In genomic region chr3L:572940-573339, dm6 we compare ENCODE assay signal across 2 fruit fly cellular contexts.
TF ChIP-seq lines count a peak whose summit lies in the region.

No protein-coding gene starts in this region.

- TF ChIP-seq CTCF in whole organism, embryonic (GFP tag; optimal IDR thresholded peaks at IDR 0.05; lab: Kevin White, UChicago): no peak

TF ChIP-seq in whole organism, embryonic, 481 proteins besides CTCF, POLR2A, EP300 and RAD21:
- TF ChIP-seq h (optimal IDR thresholded peaks at IDR 0.05; lab: Kevin White, UChicago) (peak; percentile 8), kni (GFP tag; optimal IDR thresholded peaks at IDR 0.05; lab: Kevin White, UChicago) (no peak), Med (GFP tag; lab: Kevin White, UChicago) (peak; percentile 54)

TF ChIP-seq in whole organism, wandering third instar larva, 38 proteins besides CTCF, POLR2A, EP300 and RAD21:
- TF ChIP-seq Dfd (GFP tag; optimal IDR thresholded peaks at IDR 0.05; lab: Kevin White, UChicago): peak; percentile 56
- no peak for TF ChIP-seq h (GFP tag; optimal IDR thresholded peaks at IDR 0.05; lab: Kevin White, UChicago)
- TF ChIP-seq Myc (optimal IDR thresholded peaks at IDR 0.05; lab: Kevin White, UChicago): no peak
TF ChIP-seq in whole organism, wandering third instar larva: peak in this region for 1.

Comparison
In these comparisons a context has a peak if more than half of its experiments do, and no peak if none do; other contexts are left out.
1. Of the 10 proteins assayed by ChIP-seq in both whole organism, embryonic and whole organism, wandering third instar larva: peak only in whole organism, embryonic: h; only in whole organism, wandering third instar larva: Dfd; in both: none; in neither: 8.